Fruit fly (Drosophila melanogaster) Kc167 (cell line): Measurements from ENCODE around the gene LysP.

Experiments used
- Myc ChIP-seq: fragments of >200 bp; optimal IDR thresholded peaks from 2 replicates; lab custom pipeline; 2017; ENCODE audit warnings: missing external identifiers
- Sin3A ChIP-seq: fragments of >200 bp; optimal IDR thresholded peaks from 2 replicates; lab custom pipeline; 2018; ENCODE audit warnings: missing external identifiers
- h ChIP-seq: fragments of >200 bp; optimal IDR thresholded peaks from 3 replicates; lab custom pipeline; 2018; ENCODE audit warnings: missing external identifiers
- insv ChIP-seq: fragments of >200 bp; optimal IDR thresholded peaks from 3 replicates; lab custom pipeline; 2018; ENCODE audit warnings: missing external identifiers
- psq ChIP-seq: fragments of >200 bp; optimal IDR thresholded peaks from 2 replicates; lab custom pipeline; 2017; ENCODE audit warnings: missing external identifiers
- ttk ChIP-seq: sonication (Bioruptor generic); optimal IDR thresholded peaks from 2 replicates; lab custom pipeline; 2017; ENCODE audit warnings: missing external identifiers

DNA sequence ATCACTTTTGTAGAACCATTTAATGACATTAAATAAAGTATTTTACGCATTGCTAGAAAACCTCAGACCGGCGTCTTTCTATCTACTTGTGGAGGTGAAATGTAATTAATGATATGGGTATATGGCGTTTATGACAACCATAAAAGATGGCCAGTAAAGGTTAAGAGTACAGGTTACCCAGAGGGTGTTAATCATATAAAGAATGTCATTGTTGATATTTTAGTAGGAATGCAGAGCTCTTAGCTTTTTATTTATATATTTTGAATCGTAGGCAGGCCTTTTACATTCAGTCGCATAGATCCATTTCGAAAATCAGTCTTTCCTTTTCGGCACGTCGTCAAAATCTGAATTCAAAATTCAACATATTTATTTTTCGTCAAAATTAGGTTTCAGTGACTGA, 31.9 kb upstream of the LysP start, which contains the start of gene Bfc:
- TF ChIP-seq psq (lab: Kevin White, UChicago) (no peak), insv (lab: Kevin White, UChicago) (no peak), Sin3A (lab: Kevin White, UChicago) (no peak), ttk (lab: Kevin White, UChicago) (no peak), Myc (lab: Kevin White, UChicago) (no peak), h (no peak)
